Worm (Caenorhabditis elegans) whole organism, L2 larva: ENCODE data around the gene cah-4.
A peak's percentile ranks its signal among the peaks of the same experiment; 100 is the strongest.

Experiments used
- ceh-82 ChIP-seq: fragments of 150-350 bp; optimal IDR thresholded peaks from 2 replicates; lab custom pipeline; 2014; ENCODE audit warnings: missing biosample characterization, missing genetic modification characterization
- crh-2 ChIP-seq: sonication (generic microtip); optimal IDR thresholded peaks from 2 replicates; lab custom pipeline; 2017; ENCODE audit warnings: missing biosample characterization, missing genetic modification characterization
- elt-1 ChIP-seq: fragments of 150-350 bp; optimal IDR thresholded peaks from 2 replicates; lab custom pipeline; 2014; ENCODE audit warnings: missing biosample characterization, missing genetic modification characterization
- nhr-11 ChIP-seq: fragments of 150-350 bp; optimal IDR thresholded peaks from 2 replicates; lab custom pipeline; 2014; ENCODE audit warnings: missing biosample characterization, missing genetic modification characterization
- nhr-12 ChIP-seq: fragments of 150-350 bp; optimal IDR thresholded peaks from 2 replicates; lab custom pipeline; 2014; ENCODE audit warnings: missing biosample characterization, missing genetic modification characterization
- nhr-25 ChIP-seq: fragments of 150-350 bp; sonication (generic microtip); optimal IDR thresholded peaks from 3 replicates; lab custom pipeline; 2014; ENCODE audit warnings: missing biosample characterization, missing genetic modification characterization
- nhr-77 ChIP-seq: fragments of 150-350 bp; optimal IDR thresholded peaks from 2 replicates; lab custom pipeline; 2014; ENCODE audit warnings: missing biosample characterization, missing genetic modification characterization
- sem-4 ChIP-seq: fragments of 150-350 bp; optimal IDR thresholded peaks from 2 replicates; lab custom pipeline; 2014; ENCODE audit warnings: missing biosample characterization, missing genetic modification reagents, missing genetic modification characterization
- sma-9 ChIP-seq, 2 experiments: fragments of 150-350 bp in 1 of 2; sonication (generic microtip) in 1 of 2; optimal IDR thresholded peaks; 2 replicates each; lab custom pipeline; 2014 to 2016; ENCODE audit warnings: missing genetic modification characterization in 2 of 2, mild to moderate bottlenecking in 1 of 2, missing biosample characterization in 1 of 2, missing compliant biosample characterization in 1 of 2, missing genetic modification reagents in 1 of 2, moderate library complexity in 1 of 2
- zag-1 ChIP-seq: fragments of 150-350 bp; optimal IDR thresholded peaks from 2 replicates; lab custom pipeline; 2014; ENCODE audit warnings: missing biosample characterization, missing genetic modification characterization
- ztf-11 ChIP-seq: sonication (generic microtip); optimal IDR thresholded peaks from 2 replicates; lab custom pipeline; 2017; ENCODE audit warnings: missing biosample characterization, missing genetic modification characterization
- ztf-4 ChIP-seq: fragments of 150-350 bp; optimal IDR thresholded peaks from 2 replicates; lab custom pipeline; 2014; ENCODE audit warnings: missing biosample characterization, missing genetic modification characterization

DNA sequence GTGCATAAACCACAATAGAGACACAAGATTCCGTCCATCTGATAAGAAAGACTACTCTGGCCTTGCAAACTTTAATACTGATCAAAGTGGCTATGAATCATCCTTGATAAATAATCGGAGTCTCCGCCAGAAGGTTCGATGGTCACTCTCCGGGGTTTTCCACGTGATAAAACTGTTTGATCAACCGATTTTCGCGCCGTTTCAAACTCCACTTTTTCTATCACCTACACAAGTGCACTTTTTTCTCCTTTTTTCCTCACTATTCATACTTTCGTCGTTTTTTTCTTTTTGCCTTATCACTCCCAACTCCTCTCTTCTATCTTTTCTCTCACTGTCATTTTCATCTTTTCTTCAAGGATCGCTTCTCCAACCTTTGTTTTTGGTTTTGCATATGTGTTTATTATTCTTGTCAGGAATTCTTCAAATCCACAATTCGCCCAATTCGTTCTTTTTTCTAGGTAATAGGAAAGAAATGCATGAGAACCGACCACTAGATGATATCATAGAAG is 13.7 kb upstream of the cah-4 start, which contains the start of gene F18H3.4:
- TF ChIP-seq crh-2 (peak; percentile 77), elt-1 (tag; lab: Kevin White, UChicago) (no peak), ceh-82 (no peak), ztf-11 (tag; lab: Kevin White, UChicago) (no peak), ztf-4 (tag; lab: Kevin White, UChicago) (no peak), sma-9 (GFP tag; optimal IDR thresholded peaks at IDR 0.05; lab: Kevin White, UChicago) (peak; percentile 96), sma-9 (tag; optimal IDR thresholded peaks at IDR 0.05; lab: Kevin White, UChicago) (no peak), nhr-12 (tag; lab: Kevin White, UChicago) (no peak), nhr-25 (tag; lab: Kevin White, UChicago) (peak; percentile 5), nhr-77 (tag; lab: Kevin White, UChicago) (no peak), zag-1 (tag; lab: Kevin White, UChicago) (no peak), nhr-11 (tag; lab: Kevin White, UChicago) (no peak), sem-4 (tag; lab: Kevin White, UChicago) (peak; percentile 16)
